Fruit fly (Drosophila melanogaster) whole organism, adult: ENCODE results near the gene Prp40.

ENCODE experiments used
- CG11617 ChIP-seq: fragments of 200-800 bp; sonication (Bioruptor generic); optimal IDR thresholded peaks from 2 replicates; lab custom pipeline; 2017; ENCODE audit warnings: mild to moderate bottlenecking, missing biosample characterization, missing genetic modification reagents, missing genetic modification characterization
- CG12768 ChIP-seq: fragments of 200-800 bp; sonication (Bioruptor generic); optimal IDR thresholded peaks from 2 replicates; lab custom pipeline; 2017; ENCODE audit warnings: missing biosample characterization, missing genetic modification characterization, mild to moderate bottlenecking, moderate library complexity, missing genetic modification reagents
- CG14711 ChIP-seq: fragments of 200-800 bp; sonication (Bioruptor generic); optimal IDR thresholded peaks from 2 replicates; lab custom pipeline; 2018; ENCODE audit warnings: missing biosample characterization, mild to moderate bottlenecking, missing genetic modification characterization, moderate library complexity
- CG1620 ChIP-seq: fragments of 200-800 bp; sonication (Bioruptor generic); optimal IDR thresholded peaks from 2 replicates; lab custom pipeline; 2016; ENCODE audit warnings: missing biosample characterization, missing genetic modification characterization
- CG33017 ChIP-seq: fragments of 200-800 bp; sonication (Bioruptor generic); optimal IDR thresholded peaks from 2 replicates; lab custom pipeline; 2018; ENCODE audit warnings: missing biosample characterization, mild to moderate bottlenecking, missing genetic modification characterization, moderate library complexity
- CG5204 ChIP-seq: fragments of 200-800 bp; sonication (Bioruptor generic); optimal IDR thresholded peaks from 2 replicates; lab custom pipeline; 2016; ENCODE audit warnings: missing biosample characterization, missing genetic modification characterization
- CG7045 ChIP-seq: fragments of 200-800 bp; sonication (Bioruptor generic); optimal IDR thresholded peaks from 2 replicates; lab custom pipeline; 2017; ENCODE audit warnings: missing biosample characterization, mild to moderate bottlenecking, missing genetic modification characterization
- CG7101 ChIP-seq: fragments of 200-800 bp; sonication (Bioruptor generic); optimal IDR thresholded peaks from 2 replicates; lab custom pipeline; 2018; ENCODE audit warnings: missing biosample characterization, mild to moderate bottlenecking, missing genetic modification characterization, moderate library complexity
- Clk ChIP-seq: fragments of 200-800 bp; sonication (Bioruptor generic); optimal IDR thresholded peaks from 2 replicates; lab custom pipeline; 2017; ENCODE audit warnings: missing biosample characterization, missing genetic modification characterization
- Crg-1 ChIP-seq: fragments of 200-800 bp; sonication (Bioruptor generic); optimal IDR thresholded peaks from 2 replicates; lab custom pipeline; 2016; ENCODE audit warnings: missing biosample characterization, missing genetic modification characterization
- Hr96 ChIP-seq: fragments of 200-800 bp; sonication (Bioruptor generic); optimal IDR thresholded peaks from 2 replicates; lab custom pipeline; 2016; ENCODE audit warnings: missing biosample characterization, missing genetic modification characterization
- Mnt ChIP-seq: fragments of 200-800 bp; sonication (Bioruptor generic); optimal IDR thresholded peaks from 2 replicates; lab custom pipeline; 2016; ENCODE audit warnings: missing biosample characterization, mild to moderate bottlenecking, missing genetic modification characterization
- bab1 ChIP-seq: fragments of 200-800 bp; sonication (Bioruptor generic); optimal IDR thresholded peaks from 3 replicates; lab custom pipeline; 2019; ENCODE audit warnings: missing biosample characterization, mild to moderate bottlenecking, missing genetic modification characterization, moderate library complexity
- cic ChIP-seq: fragments of 200-800 bp; sonication (Bioruptor generic); optimal IDR thresholded peaks from 2 replicates; lab custom pipeline; 2017; ENCODE audit warnings: missing biosample characterization, mild to moderate bottlenecking, missing genetic modification characterization, moderate library complexity
- cnc ChIP-seq, 2 experiments: fragments of >200 bp; optimal IDR thresholded peaks; 2 replicates each; lab custom pipeline; 2017
- kay ChIP-seq: fragments of 200-800 bp; sonication (Bioruptor generic); peaks from one replicate; lab custom pipeline; 2016; ENCODE audit warnings: missing biosample characterization, missing genetic modification characterization, borderline replicate concordance
- ovo ChIP-seq: fragments of 200-800 bp; sonication (Bioruptor generic); optimal IDR thresholded peaks from 2 replicates; lab custom pipeline; 2016; ENCODE audit warnings: missing biosample characterization, missing genetic modification characterization
- pad ChIP-seq: fragments of 200-800 bp; sonication (Bioruptor generic); optimal IDR thresholded peaks from 3 replicates; lab custom pipeline; 2017; ENCODE audit warnings: missing biosample characterization, missing genetic modification characterization, mild to moderate bottlenecking, moderate library complexity, missing genetic modification reagents
- tj ChIP-seq: fragments of 200-800 bp; sonication (Bioruptor generic); optimal IDR thresholded peaks from 3 replicates; lab custom pipeline; 2017; ENCODE audit warnings: missing biosample characterization, mild to moderate bottlenecking, missing genetic modification characterization, moderate library complexity
- toe ChIP-seq: fragments of 200-800 bp; sonication (Bioruptor generic); optimal IDR thresholded peaks from 2 replicates; lab custom pipeline; 2016; ENCODE audit warnings: missing biosample characterization, missing genetic modification characterization

The Prp40 gene

DNA sequence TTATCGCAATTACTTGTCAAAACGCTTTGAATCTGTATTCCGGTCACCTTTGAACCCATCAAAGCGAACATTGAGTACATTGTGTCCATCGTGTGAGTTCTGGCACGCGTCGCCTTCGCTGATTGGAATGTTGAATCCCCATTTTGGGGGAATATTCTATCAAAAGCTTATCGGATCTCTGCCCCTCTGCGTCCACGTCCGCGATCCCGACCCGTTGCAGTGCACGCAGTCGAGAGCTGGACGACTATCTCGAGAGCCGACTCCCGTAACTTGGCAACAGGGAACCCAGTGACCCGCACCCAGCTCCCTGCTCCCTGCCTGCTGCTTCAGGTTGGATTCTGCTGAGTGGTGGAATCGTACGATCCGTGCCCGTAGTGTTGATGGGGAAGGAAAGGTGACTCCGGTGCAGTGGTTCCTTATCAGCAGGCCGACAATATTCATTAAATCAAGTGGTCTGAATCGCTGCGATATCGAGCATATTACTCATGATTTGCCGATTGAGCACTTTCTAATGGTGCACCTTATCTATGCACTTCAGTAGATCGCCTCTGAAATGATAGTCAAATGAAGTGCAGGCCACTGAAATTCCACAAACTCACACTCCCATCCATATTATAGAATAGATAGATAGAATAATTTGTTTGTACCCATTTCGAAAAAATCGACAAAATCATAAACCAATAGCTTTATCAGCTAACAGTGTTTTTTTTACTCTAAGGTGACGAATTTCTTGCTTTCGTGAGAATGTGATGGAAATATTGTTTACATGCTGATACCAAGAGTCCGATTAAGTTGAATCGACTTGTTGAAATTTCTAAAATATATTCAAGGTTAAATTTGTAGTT, 21.9 kb downstream of the Prp40 start:
- peak; percentile 18 for TF ChIP-seq Mnt (GFP tag; lab: Kevin White, UChicago)
- peak; percentile 95 for TF ChIP-seq kay
- peak; percentile 82 for TF ChIP-seq cic
- TF ChIP-seq CG1620 (GFP tag; lab: Kevin White, UChicago), result no peak
- peak; percentile 11 for TF ChIP-seq CG14711 (tag; lab: Kevin White, UChicago)
- no peak for TF ChIP-seq pad (GFP tag; lab: Kevin White, UChicago)
- peak; percentile 6 for TF ChIP-seq Clk (GFP tag; lab: Kevin White, UChicago)
- peak; percentile 6 for TF ChIP-seq CG11617
- TF ChIP-seq CG12768 (GFP tag; lab: Kevin White, UChicago), result peak; percentile 36
- TF ChIP-seq Hr96 (GFP tag; lab: Kevin White, UChicago), result peak; percentile 1
- TF ChIP-seq ovo (GFP tag; lab: Kevin White, UChicago), result no peak
- TF ChIP-seq tj (GFP tag; lab: Kevin White, UChicago), result peak; percentile 77

DNA sequence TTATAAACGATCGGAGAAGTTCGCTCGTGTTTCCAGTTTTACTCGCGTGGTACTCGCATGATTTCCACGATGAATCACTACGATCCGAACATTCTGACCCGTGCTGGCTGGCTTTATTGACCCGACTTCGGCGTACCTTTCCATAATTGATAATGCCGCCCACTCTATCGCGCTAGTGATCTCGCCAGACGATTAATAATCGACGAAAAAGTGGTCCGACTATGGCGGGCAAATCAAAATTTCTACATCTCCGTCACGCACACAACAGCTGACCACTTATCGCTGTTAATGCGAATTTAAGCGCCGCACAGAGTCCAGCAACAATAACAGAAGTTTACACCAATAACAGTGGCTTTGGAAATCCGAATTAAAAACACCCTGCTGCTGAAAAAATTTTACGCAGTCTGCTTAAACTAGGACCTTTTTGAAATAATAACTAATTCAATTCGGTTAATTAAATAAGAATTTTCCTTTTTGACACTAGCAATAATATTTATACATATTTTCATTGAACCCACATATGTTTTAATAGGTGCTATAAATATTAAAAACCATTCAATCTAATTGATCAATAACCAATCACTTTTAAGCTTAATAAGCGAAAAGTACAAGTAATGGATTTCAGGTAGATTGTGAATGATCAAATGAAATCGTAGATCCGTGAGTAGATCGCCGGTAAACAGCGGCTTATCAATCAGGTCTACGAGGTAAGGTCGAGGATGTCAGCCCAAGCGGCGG, 32.9 kb downstream of the Prp40 start:
- TF ChIP-seq ovo (GFP tag; lab: Kevin White, UChicago) (no peak), toe (GFP tag; lab: Kevin White, UChicago) (peak; percentile 53), CG7045 (GFP tag; lab: Kevin White, UChicago) (peak; percentile 39), Crg-1 (GFP tag; lab: Kevin White, UChicago) (no peak), Mnt (GFP tag; lab: Kevin White, UChicago) (no peak), CG11617 (peak; percentile 59), tj (GFP tag; lab: Kevin White, UChicago) (peak; percentile 64), kay (peak; percentile 74), Clk (GFP tag; lab: Kevin White, UChicago) (peak; percentile 35), CG5204 (peak; percentile 69)

DNA sequence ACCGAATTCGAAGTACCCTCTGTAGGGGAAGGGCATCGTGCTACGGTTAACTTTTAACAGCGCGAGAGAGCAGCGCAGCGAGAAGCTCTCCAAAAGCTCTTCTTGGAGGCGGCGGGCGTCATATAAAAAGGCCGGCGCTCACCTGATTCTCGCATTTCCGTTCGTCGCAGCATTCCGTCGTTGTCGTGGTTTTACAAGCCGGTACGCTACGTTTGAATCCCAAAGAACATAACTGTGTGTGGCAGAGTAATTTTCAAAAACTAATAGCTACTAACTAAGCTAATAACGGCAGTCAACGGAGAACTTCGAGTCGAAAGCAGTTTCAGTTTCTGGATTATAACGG, 33.4 kb downstream of the Prp40 start, which contains the start of gene FASN1:
Gene FASN1 (plus strand): TSS at position 151 of the 343 bp plus-strand sequence.
- peak; percentile 64 for TF ChIP-seq pad (GFP tag; lab: Kevin White, UChicago)
- peak; percentile 69 for TF ChIP-seq CG1620 (GFP tag; lab: Kevin White, UChicago)
- peak; percentile 67 for TF ChIP-seq Hr96 (GFP tag; lab: Kevin White, UChicago)
- TF ChIP-seq kay, result no peak
- peak; percentile 81 for TF ChIP-seq CG12768 (GFP tag; lab: Kevin White, UChicago)
- peak; percentile 8 for TF ChIP-seq tj (GFP tag; lab: Kevin White, UChicago)
- peak; percentile 55 for TF ChIP-seq cic
- TF ChIP-seq bab1, result peak; percentile 87
- TF ChIP-seq Clk (GFP tag; lab: Kevin White, UChicago), result no peak
- TF ChIP-seq CG11617, result peak; percentile 0
- TF ChIP-seq toe (GFP tag; lab: Kevin White, UChicago), result no peak
- TF ChIP-seq Crg-1 (GFP tag; lab: Kevin White, UChicago), result peak; percentile 78
- TF ChIP-seq CG7101 (tag; lab: Kevin White, UChicago), result peak; percentile 59
- TF ChIP-seq Mnt (GFP tag; lab: Kevin White, UChicago), result peak; percentile 81
- no peak for TF ChIP-seq CG5204
- peak; percentile 43 for TF ChIP-seq CG7045 (GFP tag; lab: Kevin White, UChicago)
- no peak for TF ChIP-seq cnc (optimal IDR thresholded peaks at IDR 0.05; lab: Kevin White, UChicago)
- peak; percentile 25 for TF ChIP-seq CG14711 (tag; lab: Kevin White, UChicago)
- peak; percentile 61 for TF ChIP-seq ovo (GFP tag; lab: Kevin White, UChicago)
- TF ChIP-seq CG33017 (tag; lab: Kevin White, UChicago), result peak; percentile 69

DNA sequence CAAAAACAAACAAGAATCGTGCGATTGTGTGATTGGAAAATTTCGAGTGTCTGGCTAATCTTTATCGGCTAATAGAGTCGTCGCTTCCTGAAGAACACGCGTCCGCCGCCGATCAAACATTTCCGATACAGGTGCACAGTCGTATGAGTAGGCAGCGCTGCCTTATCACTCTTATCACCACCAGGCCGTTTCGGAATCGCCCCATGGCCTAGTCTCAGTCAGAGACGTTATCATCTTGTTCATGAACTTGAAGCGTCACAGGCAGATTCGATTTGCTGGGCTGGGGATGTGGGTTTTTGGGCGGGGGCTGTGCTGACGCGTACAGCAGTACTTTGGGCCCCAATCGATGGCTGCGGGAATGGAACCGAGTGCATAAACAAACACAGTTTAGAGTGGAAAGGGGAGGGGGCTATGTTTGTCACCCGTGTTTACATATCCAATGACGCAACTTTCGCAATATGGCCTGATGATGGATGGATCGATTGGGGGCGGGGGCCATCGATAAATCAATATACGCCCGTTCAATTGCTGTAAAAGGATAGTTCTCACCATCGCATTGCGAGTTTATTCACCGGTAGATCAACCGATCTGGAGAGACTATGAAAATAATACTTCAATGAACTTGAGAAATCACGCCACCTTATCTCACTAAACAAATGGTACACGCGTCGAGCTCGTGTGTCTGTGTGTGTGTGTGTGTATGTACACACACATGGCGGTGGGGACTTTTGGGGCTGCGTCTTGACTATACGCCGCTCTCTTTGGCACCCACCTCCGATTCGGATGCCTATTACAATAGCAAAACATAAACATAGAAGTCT, 35.1 kb downstream of the Prp40 start:
- TF ChIP-seq Hr96 (GFP tag; lab: Kevin White, UChicago), result peak; percentile 49
- peak; percentile 65 for TF ChIP-seq CG12768 (GFP tag; lab: Kevin White, UChicago)
- peak; percentile 39 for TF ChIP-seq CG1620 (GFP tag; lab: Kevin White, UChicago)
- peak; percentile 67 for TF ChIP-seq cic
- TF ChIP-seq CG7101 (tag; lab: Kevin White, UChicago), result peak; percentile 27
- peak; percentile 70 for TF ChIP-seq ovo (GFP tag; lab: Kevin White, UChicago)
- TF ChIP-seq bab1, result peak; percentile 38
- no peak for TF ChIP-seq tj (GFP tag; lab: Kevin White, UChicago)
- TF ChIP-seq Clk (GFP tag; lab: Kevin White, UChicago), result peak; percentile 34
- peak; percentile 28 for TF ChIP-seq CG5204
- TF ChIP-seq CG7045 (GFP tag; lab: Kevin White, UChicago), result peak; percentile 66
- no peak for TF ChIP-seq cnc (optimal IDR thresholded peaks at IDR 0.05; lab: Kevin White, UChicago)
- no peak for TF ChIP-seq CG33017 (tag; lab: Kevin White, UChicago)
- peak; percentile 74 for TF ChIP-seq kay
- TF ChIP-seq Crg-1 (GFP tag; lab: Kevin White, UChicago), result peak; percentile 59
- no peak for TF ChIP-seq toe (GFP tag; lab: Kevin White, UChicago)
- TF ChIP-seq CG11617, result peak; percentile 20
- peak; percentile 48 for TF ChIP-seq pad (GFP tag; lab: Kevin White, UChicago)
- no peak for TF ChIP-seq CG14711 (tag; lab: Kevin White, UChicago)
- no peak for TF ChIP-seq Mnt (GFP tag; lab: Kevin White, UChicago)
